Worm (Caenorhabditis elegans) whole organism, L3 larva: ENCODE measurements around the gene F23D12.7.

Experiments used
- R02D3.7 ChIP-seq: fragments of 150-350 bp; optimal IDR thresholded peaks from 2 replicates; lab custom pipeline; 2014; ENCODE audit warnings: missing biosample characterization, missing genetic modification characterization
- ZK546.5 ChIP-seq: sonication (generic microtip); optimal IDR thresholded peaks from 2 replicates; lab custom pipeline; 2017; ENCODE audit warnings: missing biosample characterization, missing genetic modification characterization
- aly-2 ChIP-seq: fragments of 150-350 bp; optimal IDR thresholded peaks from 2 replicates; lab custom pipeline; 2014; ENCODE audit warnings: missing biosample characterization, missing genetic modification characterization
- ceh-16 ChIP-seq: sonication (generic microtip); optimal IDR thresholded peaks from 2 replicates; lab custom pipeline; 2017; ENCODE audit warnings: missing biosample characterization, missing genetic modification characterization
- ceh-82 ChIP-seq: fragments of 150-350 bp; optimal IDR thresholded peaks from 2 replicates; lab custom pipeline; 2014; ENCODE audit warnings: missing biosample characterization, missing genetic modification characterization
- ceh-9 ChIP-seq: sonication (generic microtip); optimal IDR thresholded peaks from 2 replicates; lab custom pipeline; 2018; ENCODE audit warnings: missing biosample characterization, missing genetic modification characterization
- daf-12 ChIP-seq: fragments of 150-350 bp; optimal IDR thresholded peaks from 2 replicates; lab custom pipeline; 2014; ENCODE audit warnings: missing biosample characterization, missing genetic modification reagents, missing genetic modification characterization
- egl-5 ChIP-seq: fragments of 150-350 bp; optimal IDR thresholded peaks from 2 replicates; lab custom pipeline; 2017; ENCODE audit warnings: missing biosample characterization, missing genetic modification reagents, missing genetic modification characterization, inconsistent platforms
- elt-2 ChIP-seq: sonication (generic microtip); optimal IDR thresholded peaks from 2 replicates; lab custom pipeline; 2016; ENCODE audit warnings: missing genetic modification reagents, mild to moderate bottlenecking, missing genetic modification characterization, missing compliant biosample characterization
- elt-3 ChIP-seq, 3 experiments: fragments of 150-350 bp in 1 of 3; sonication (generic microtip) in 2 of 3; optimal IDR thresholded peaks; 2 replicates in 2 of 3; 4 replicates in 1 of 3; lab custom pipeline; 2014 to 2017; ENCODE audit warnings: missing biosample characterization in 3 of 3, missing genetic modification characterization in 3 of 3
- eor-1 ChIP-seq, 2 experiments: fragments of 150-350 bp; optimal IDR thresholded peaks; 2 replicates each; lab custom pipeline; 2014 to 2018; ENCODE audit warnings: missing biosample characterization in 2 of 2, missing genetic modification characterization in 2 of 2
- fkh-10 ChIP-seq: sonication (generic microtip); optimal IDR thresholded peaks from 2 replicates; lab custom pipeline; 2017; ENCODE audit warnings: missing biosample characterization, missing genetic modification reagents, missing genetic modification characterization
- fkh-2 ChIP-seq: fragments of 150-350 bp; optimal IDR thresholded peaks from 2 replicates; lab custom pipeline; 2014; ENCODE audit warnings: missing biosample characterization, missing genetic modification reagents, missing genetic modification characterization
- fos-1 ChIP-seq: fragments of 150-350 bp; optimal IDR thresholded peaks from 2 replicates; lab custom pipeline; 2014; ENCODE audit warnings: missing biosample characterization, missing genetic modification characterization
- hmg-11 ChIP-seq: sonication (generic microtip); optimal IDR thresholded peaks from 2 replicates; lab custom pipeline; 2016; ENCODE audit warnings: missing genetic modification characterization, missing compliant biosample characterization
- lin-15B ChIP-seq: fragments of 150-350 bp; optimal IDR thresholded peaks from 2 replicates; lab custom pipeline; 2014; ENCODE audit warnings: missing biosample characterization, missing genetic modification characterization
- lin-39 ChIP-seq: fragments of 150-350 bp; optimal IDR thresholded peaks from 2 replicates; lab custom pipeline; 2018; ENCODE audit warnings: missing biosample characterization, missing genetic modification reagents, missing genetic modification characterization
- lsy-12 ChIP-seq: sonication (generic microtip); optimal IDR thresholded peaks from 2 replicates; lab custom pipeline; 2016; ENCODE audit warnings: mild to moderate bottlenecking, missing genetic modification characterization, missing compliant biosample characterization
- mml-1 ChIP-seq: fragments of 150-350 bp; sonication (generic microtip); optimal IDR thresholded peaks from 3 replicates; lab custom pipeline; 2014; ENCODE audit warnings: missing biosample characterization, missing genetic modification characterization
- nfya-1 ChIP-seq: sonication (generic microtip); optimal IDR thresholded peaks from 2 replicates; lab custom pipeline; 2017; ENCODE audit warnings: missing genetic modification characterization, mild to moderate bottlenecking, missing compliant biosample characterization, antibody characterized with exemption, moderate library complexity; ENCODE audit not compliant: insufficient read depth
- nhr-11 ChIP-seq: fragments of 150-350 bp; optimal IDR thresholded peaks from 2 replicates; lab custom pipeline; 2014; ENCODE audit warnings: missing biosample characterization, missing genetic modification characterization
- nhr-12 ChIP-seq: fragments of 150-350 bp; optimal IDR thresholded peaks from 2 replicates; lab custom pipeline; 2014; ENCODE audit warnings: missing biosample characterization, missing genetic modification characterization
- nhr-23 ChIP-seq: fragments of 150-350 bp; optimal IDR thresholded peaks from 2 replicates; lab custom pipeline; 2014; ENCODE audit warnings: missing biosample characterization, missing genetic modification reagents, missing genetic modification characterization
- nhr-237 ChIP-seq: fragments of 150-350 bp; optimal IDR thresholded peaks from 2 replicates; lab custom pipeline; 2014; ENCODE audit warnings: missing biosample characterization, missing genetic modification characterization
- nhr-25 ChIP-seq: sonication (generic microtip); optimal IDR thresholded peaks from 2 replicates; lab custom pipeline; 2017; ENCODE audit warnings: missing biosample characterization, missing genetic modification characterization
- nhr-28 ChIP-seq: fragments of 150-350 bp; optimal IDR thresholded peaks from 2 replicates; lab custom pipeline; 2014; ENCODE audit warnings: missing biosample characterization, missing genetic modification characterization
- nhr-43 ChIP-seq: sonication (generic microtip); optimal IDR thresholded peaks from 2 replicates; lab custom pipeline; 2016; ENCODE audit warnings: mild to moderate bottlenecking, missing genetic modification characterization, missing compliant biosample characterization; ENCODE audit not compliant: poor library complexity, severe bottlenecking
- nhr-67 ChIP-seq: fragments of 150-350 bp; optimal IDR thresholded peaks from 2 replicates; lab custom pipeline; 2014; ENCODE audit warnings: missing biosample characterization, missing genetic modification characterization
- nhr-77 ChIP-seq: fragments of 150-350 bp; optimal IDR thresholded peaks from 2 replicates; lab custom pipeline; 2014; ENCODE audit warnings: missing biosample characterization, missing genetic modification characterization
- pha-4 ChIP-seq: fragments of 150-350 bp; optimal IDR thresholded peaks from 2 replicates; lab custom pipeline; 2014; ENCODE audit warnings: missing biosample characterization, missing genetic modification reagents, missing genetic modification characterization
- sea-2 ChIP-seq: fragments of 150-350 bp; sonication (generic microtip); optimal IDR thresholded peaks from 4 replicates; lab custom pipeline; 2014; ENCODE audit warnings: missing biosample characterization, missing genetic modification reagents, missing genetic modification characterization
- unc-39 ChIP-seq: sonication (generic microtip); optimal IDR thresholded peaks from 4 replicates; lab custom pipeline; 2017; ENCODE audit warnings: missing biosample characterization, missing genetic modification characterization
- unc-62 ChIP-seq: fragments of 150-350 bp; sonication (generic microtip); optimal IDR thresholded peaks from 4 replicates; lab custom pipeline; 2014; ENCODE audit warnings: missing biosample characterization, missing genetic modification reagents, missing genetic modification characterization
- zag-1 ChIP-seq: fragments of 150-350 bp; optimal IDR thresholded peaks from 2 replicates; lab custom pipeline; 2014; ENCODE audit warnings: missing biosample characterization, missing genetic modification characterization
- ztf-11 ChIP-seq: fragments of 150-350 bp; optimal IDR thresholded peaks from 2 replicates; lab custom pipeline; 2014; ENCODE audit warnings: missing biosample characterization, missing genetic modification characterization

Gene F23D12.7

ce11 chrX:14435648-14436155, 17.9 kb downstream of the F23D12.7 start:
- TF ChIP-seq nhr-11 (tag; lab: Kevin White, UChicago) (no peak), zag-1 (tag; lab: Kevin White, UChicago) (no peak), fkh-10 (GFP tag; lab: Kevin White, UChicago) (no peak), daf-12 (tag; lab: Kevin White, UChicago) (no peak), elt-3 (tag; optimal IDR thresholded peaks at IDR 0.05; lab: Kevin White, UChicago) (no peak)
- TF ChIP-seq, all 47 proteins: peak for 0

- TF ChIP-seq lin-15B (tag; lab: Kevin White, UChicago) = no peak
- no peak for TF ChIP-seq ZK546.5 (tag; lab: Kevin White, UChicago)
Measured at ce11 chrX:14430436-14430835, 23.2 kb downstream of the F23D12.7 start.

- no peak for TF ChIP-seq egl-5 (tag; lab: Kevin White, UChicago)
- TF ChIP-seq nhr-28 (tag; lab: Kevin White, UChicago) = no peak
- no peak for TF ChIP-seq fos-1 (tag; lab: Kevin White, UChicago)
- no peak for TF ChIP-seq nhr-12
- TF ChIP-seq eor-1 (tag; optimal IDR thresholded peaks at IDR 0.05; lab: Kevin White, UChicago) = no peak
- TF ChIP-seq aly-2 (tag; lab: Kevin White, UChicago) = no peak
- TF ChIP-seq nhr-23 = no peak
- no peak for TF ChIP-seq ZK546.5 (tag; lab: Kevin White, UChicago)
- no peak for TF ChIP-seq pha-4 (tag; lab: Kevin White, UChicago)
- TF ChIP-seq lsy-12 (tag; lab: Kevin White, UChicago) = no peak
- no peak for TF ChIP-seq ceh-16
Measured at ce11 chrX:14428052-14428451, 25.6 kb downstream of the F23D12.7 start, which contains the start of gene F23D12.1. Gene F23D12.1 (minus strand): TSS chrX:14428152.

ce11 chrX:14424673-14425072, 29.0 kb downstream of the F23D12.7 start, which contains the start of gene F23D12.11:
Gene F23D12.11 (minus strand): TSS chrX:14424751.
- TF ChIP-seq nhr-23 (no peak), nhr-67 (tag; lab: Kevin White, UChicago) (no peak), lsy-12 (tag; lab: Kevin White, UChicago) (no peak), ceh-82 (tag; lab: Kevin White, UChicago) (no peak), sea-2 (GFP tag; lab: Kevin White, UChicago) (no peak), nhr-237 (tag; lab: Kevin White, UChicago) (no peak), daf-12 (tag; lab: Kevin White, UChicago) (no peak)
- TF ChIP-seq, all 47 proteins: peak for 0

ce11 chrX:14424186-14424585, 29.4 kb downstream of the F23D12.7 start:
- TF ChIP-seq mml-1 (tag; lab: Kevin White, UChicago) = no peak
- TF ChIP-seq nhr-43 = no peak
- TF ChIP-seq daf-12 (tag; lab: Kevin White, UChicago) = no peak
- TF ChIP-seq nfya-1 (tag; lab: Kevin White, UChicago) = no peak
- no peak for TF ChIP-seq zag-1 (tag; lab: Kevin White, UChicago)
- TF ChIP-seq pha-4 (tag; lab: Kevin White, UChicago) = no peak
- no peak for TF ChIP-seq ceh-82 (tag; lab: Kevin White, UChicago)
- no peak for TF ChIP-seq nhr-25 (tag; lab: Kevin White, UChicago)
- TF ChIP-seq nhr-11 (tag; lab: Kevin White, UChicago) = no peak
- no peak for TF ChIP-seq egl-5 (tag; lab: Kevin White, UChicago)

- TF ChIP-seq nhr-77 (no peak), aly-2 (tag; lab: Kevin White, UChicago) (no peak), hmg-11 (tag; lab: Kevin White, UChicago) (no peak), unc-62 (no peak), elt-3 (tag; optimal IDR thresholded peaks at IDR 0.05; lab: Kevin White, UChicago) (no peak), R02D3.7 (tag; lab: Kevin White, UChicago) (no peak), fkh-2 (tag; lab: Kevin White, UChicago) (no peak), elt-2 (no peak), nhr-23 (no peak), nhr-67 (tag; lab: Kevin White, UChicago) (no peak), unc-39 (tag; lab: Kevin White, UChicago) (no peak), daf-12 (tag; lab: Kevin White, UChicago) (no peak), ztf-11 (tag; lab: Kevin White, UChicago) (no peak), eor-1 (tag; optimal IDR thresholded peaks at IDR 0.05; lab: Kevin White, UChicago) (no peak), lin-39 (no peak), fkh-10 (GFP tag; lab: Kevin White, UChicago) (no peak), mml-1 (tag; lab: Kevin White, UChicago) (no peak), ceh-9 (tag; lab: Kevin White, UChicago) (no peak), ZK546.5 (tag; lab: Kevin White, UChicago) (no peak)
- TF ChIP-seq, all 47 proteins: peak for 0
Measured at ce11 chrX:14423105-14423504, 30.5 kb downstream of the F23D12.7 start, which contains the start of gene fipr-3. Gene fipr-3 (plus strand): TSS chrX:14423405.
